Worm (Caenorhabditis elegans) whole organism, L3 larva: ENCODE measurements around the gene F42C5.9.

Experiments
- ZK546.5 ChIP-seq: sonication (generic microtip); optimal IDR thresholded peaks from 2 replicates; lab custom pipeline; 2017; ENCODE audit warnings: missing biosample characterization, missing genetic modification characterization
- ama-1 ChIP-seq: fragments of 150-350 bp; optimal IDR thresholded peaks from 2 replicates; lab custom pipeline; 2018
- ceh-16 ChIP-seq: sonication (generic microtip); optimal IDR thresholded peaks from 2 replicates; lab custom pipeline; 2017; ENCODE audit warnings: missing biosample characterization, missing genetic modification characterization
- ceh-28 ChIP-seq: fragments of 150-350 bp; optimal IDR thresholded peaks from 2 replicates; lab custom pipeline; 2014; ENCODE audit warnings: missing biosample characterization, missing genetic modification reagents, missing genetic modification characterization
- ceh-82 ChIP-seq: fragments of 150-350 bp; optimal IDR thresholded peaks from 2 replicates; lab custom pipeline; 2014; ENCODE audit warnings: missing biosample characterization, missing genetic modification characterization
- ceh-9 ChIP-seq: sonication (generic microtip); optimal IDR thresholded peaks from 2 replicates; lab custom pipeline; 2018; ENCODE audit warnings: missing biosample characterization, missing genetic modification characterization
- daf-12 ChIP-seq: fragments of 150-350 bp; optimal IDR thresholded peaks from 2 replicates; lab custom pipeline; 2014; ENCODE audit warnings: missing biosample characterization, missing genetic modification reagents, missing genetic modification characterization
- egl-27 ChIP-seq: sonication (generic microtip); optimal IDR thresholded peaks from 4 replicates; lab custom pipeline; 2017; ENCODE audit warnings: missing biosample characterization, missing genetic modification reagents, missing genetic modification characterization
- egl-5 ChIP-seq: fragments of 150-350 bp; optimal IDR thresholded peaks from 2 replicates; lab custom pipeline; 2017; ENCODE audit warnings: missing biosample characterization, missing genetic modification reagents, missing genetic modification characterization, inconsistent platforms
- elt-1 ChIP-seq: fragments of 150-350 bp; optimal IDR thresholded peaks from 2 replicates; lab custom pipeline; 2014; ENCODE audit warnings: missing biosample characterization, missing genetic modification characterization
- elt-2 ChIP-seq: sonication (generic microtip); optimal IDR thresholded peaks from 2 replicates; lab custom pipeline; 2016; ENCODE audit warnings: missing genetic modification reagents, mild to moderate bottlenecking, missing genetic modification characterization, missing compliant biosample characterization
- elt-3 ChIP-seq, 3 experiments: fragments of 150-350 bp in 1 of 3; sonication (generic microtip) in 2 of 3; optimal IDR thresholded peaks; 2 replicates in 2 of 3; 4 replicates in 1 of 3; lab custom pipeline; 2014 to 2017; ENCODE audit warnings: missing biosample characterization in 3 of 3, missing genetic modification characterization in 3 of 3
- eor-1 ChIP-seq, 2 experiments: fragments of 150-350 bp; optimal IDR thresholded peaks; 2 replicates each; lab custom pipeline; 2014 to 2018; ENCODE audit warnings: missing biosample characterization in 2 of 2, missing genetic modification characterization in 2 of 2
- fkh-10 ChIP-seq: sonication (generic microtip); optimal IDR thresholded peaks from 2 replicates; lab custom pipeline; 2017; ENCODE audit warnings: missing biosample characterization, missing genetic modification reagents, missing genetic modification characterization
- fkh-2 ChIP-seq: fragments of 150-350 bp; optimal IDR thresholded peaks from 2 replicates; lab custom pipeline; 2014; ENCODE audit warnings: missing biosample characterization, missing genetic modification reagents, missing genetic modification characterization
- fos-1 ChIP-seq: fragments of 150-350 bp; optimal IDR thresholded peaks from 2 replicates; lab custom pipeline; 2014; ENCODE audit warnings: missing biosample characterization, missing genetic modification characterization
- hmg-11 ChIP-seq: sonication (generic microtip); optimal IDR thresholded peaks from 2 replicates; lab custom pipeline; 2016; ENCODE audit warnings: missing genetic modification characterization, missing compliant biosample characterization
- jun-1 ChIP-seq: fragments of 150-350 bp; optimal IDR thresholded peaks from 2 replicates; lab custom pipeline; 2014; ENCODE audit warnings: missing biosample characterization, missing genetic modification reagents, missing genetic modification characterization
- lin-15B ChIP-seq: fragments of 150-350 bp; optimal IDR thresholded peaks from 2 replicates; lab custom pipeline; 2014; ENCODE audit warnings: missing biosample characterization, missing genetic modification characterization
- lin-39 ChIP-seq: fragments of 150-350 bp; optimal IDR thresholded peaks from 2 replicates; lab custom pipeline; 2018; ENCODE audit warnings: missing biosample characterization, missing genetic modification reagents, missing genetic modification characterization
- lsy-12 ChIP-seq: sonication (generic microtip); optimal IDR thresholded peaks from 2 replicates; lab custom pipeline; 2016; ENCODE audit warnings: mild to moderate bottlenecking, missing genetic modification characterization, missing compliant biosample characterization
- mdl-1 ChIP-seq: fragments of 150-350 bp; optimal IDR thresholded peaks from 2 replicates; lab custom pipeline; 2014; ENCODE audit warnings: missing biosample characterization, missing genetic modification characterization
- mml-1 ChIP-seq: fragments of 150-350 bp; sonication (generic microtip); optimal IDR thresholded peaks from 3 replicates; lab custom pipeline; 2014; ENCODE audit warnings: missing biosample characterization, missing genetic modification characterization
- nfya-1 ChIP-seq: sonication (generic microtip); optimal IDR thresholded peaks from 2 replicates; lab custom pipeline; 2017; ENCODE audit warnings: missing genetic modification characterization, mild to moderate bottlenecking, missing compliant biosample characterization, antibody characterized with exemption, moderate library complexity; ENCODE audit not compliant: insufficient read depth
- nhr-11 ChIP-seq: fragments of 150-350 bp; optimal IDR thresholded peaks from 2 replicates; lab custom pipeline; 2014; ENCODE audit warnings: missing biosample characterization, missing genetic modification characterization
- nhr-12 ChIP-seq: fragments of 150-350 bp; optimal IDR thresholded peaks from 2 replicates; lab custom pipeline; 2014; ENCODE audit warnings: missing biosample characterization, missing genetic modification characterization
- nhr-23 ChIP-seq: fragments of 150-350 bp; optimal IDR thresholded peaks from 2 replicates; lab custom pipeline; 2014; ENCODE audit warnings: missing biosample characterization, missing genetic modification reagents, missing genetic modification characterization
- nhr-237 ChIP-seq: fragments of 150-350 bp; optimal IDR thresholded peaks from 2 replicates; lab custom pipeline; 2014; ENCODE audit warnings: missing biosample characterization, missing genetic modification characterization
- nhr-25 ChIP-seq: sonication (generic microtip); optimal IDR thresholded peaks from 2 replicates; lab custom pipeline; 2017; ENCODE audit warnings: missing biosample characterization, missing genetic modification characterization
- nhr-28 ChIP-seq: fragments of 150-350 bp; optimal IDR thresholded peaks from 2 replicates; lab custom pipeline; 2014; ENCODE audit warnings: missing biosample characterization, missing genetic modification characterization
- nhr-43 ChIP-seq: sonication (generic microtip); optimal IDR thresholded peaks from 2 replicates; lab custom pipeline; 2016; ENCODE audit warnings: mild to moderate bottlenecking, missing genetic modification characterization, missing compliant biosample characterization; ENCODE audit not compliant: poor library complexity, severe bottlenecking
- nhr-67 ChIP-seq: fragments of 150-350 bp; optimal IDR thresholded peaks from 2 replicates; lab custom pipeline; 2014; ENCODE audit warnings: missing biosample characterization, missing genetic modification characterization
- nhr-76 ChIP-seq: fragments of 150-350 bp; sonication (generic microtip); optimal IDR thresholded peaks from 5 replicates; lab custom pipeline; 2014; ENCODE audit warnings: missing biosample characterization, missing genetic modification characterization
- nhr-77 ChIP-seq: fragments of 150-350 bp; optimal IDR thresholded peaks from 2 replicates; lab custom pipeline; 2014; ENCODE audit warnings: missing biosample characterization, missing genetic modification characterization
- pha-4 ChIP-seq: fragments of 150-350 bp; optimal IDR thresholded peaks from 2 replicates; lab custom pipeline; 2014; ENCODE audit warnings: missing biosample characterization, missing genetic modification reagents, missing genetic modification characterization
- pqm-1 ChIP-seq: fragments of 150-350 bp; optimal IDR thresholded peaks from 2 replicates; lab custom pipeline; 2017; ENCODE audit warnings: missing biosample characterization, missing genetic modification characterization, inconsistent platforms
- sea-2 ChIP-seq: fragments of 150-350 bp; sonication (generic microtip); optimal IDR thresholded peaks from 4 replicates; lab custom pipeline; 2014; ENCODE audit warnings: missing biosample characterization, missing genetic modification reagents, missing genetic modification characterization
- skn-1 ChIP-seq: fragments of 150-350 bp; optimal IDR thresholded peaks from 2 replicates; lab custom pipeline; 2014; ENCODE audit warnings: missing biosample characterization, missing genetic modification characterization
- snpc-4 ChIP-seq: fragments of 150-350 bp; optimal IDR thresholded peaks from 2 replicates; lab custom pipeline; 2014; ENCODE audit warnings: missing biosample characterization, missing genetic modification characterization
- unc-39 ChIP-seq: sonication (generic microtip); optimal IDR thresholded peaks from 4 replicates; lab custom pipeline; 2017; ENCODE audit warnings: missing biosample characterization, missing genetic modification characterization
- unc-62 ChIP-seq: fragments of 150-350 bp; sonication (generic microtip); optimal IDR thresholded peaks from 4 replicates; lab custom pipeline; 2014; ENCODE audit warnings: missing biosample characterization, missing genetic modification reagents, missing genetic modification characterization
- zag-1 ChIP-seq: fragments of 150-350 bp; optimal IDR thresholded peaks from 2 replicates; lab custom pipeline; 2014; ENCODE audit warnings: missing biosample characterization, missing genetic modification characterization
- ztf-11 ChIP-seq: fragments of 150-350 bp; optimal IDR thresholded peaks from 2 replicates; lab custom pipeline; 2014; ENCODE audit warnings: missing biosample characterization, missing genetic modification characterization
- ztf-4 ChIP-seq: fragments of 150-350 bp; optimal IDR thresholded peaks from 2 replicates; lab custom pipeline; 2014; ENCODE audit warnings: missing biosample characterization, missing genetic modification characterization

F42C5.9 gene

DNA sequence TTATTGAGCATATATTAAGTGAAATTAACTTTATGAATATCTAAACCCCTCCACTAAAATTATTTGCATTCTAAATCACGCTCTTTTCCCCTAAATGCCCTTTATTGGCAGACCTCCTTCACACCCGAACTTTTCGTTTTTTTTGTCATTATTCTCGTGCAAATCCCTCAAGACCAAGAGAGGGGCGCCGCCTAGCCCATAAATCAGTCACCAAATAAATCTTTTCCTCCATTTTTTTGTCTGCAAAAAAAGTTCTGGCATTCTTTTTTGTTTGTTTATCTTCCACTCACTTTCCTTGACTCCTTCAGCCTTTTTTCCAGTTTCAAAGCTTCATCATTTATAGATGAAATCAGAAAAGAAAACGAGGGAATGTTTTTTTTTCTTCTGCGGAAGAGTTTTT is 2.0 kb upstream of the F42C5.9 start:
- TF ChIP-seq lin-39 (tag; lab: Kevin White, UChicago) (peak; percentile 50), ceh-16 (tag; lab: Kevin White, UChicago) (no peak), ceh-9 (no peak), elt-1 (tag; lab: Kevin White, UChicago) (peak; percentile 73), egl-5 (peak; percentile 6)

DNA sequence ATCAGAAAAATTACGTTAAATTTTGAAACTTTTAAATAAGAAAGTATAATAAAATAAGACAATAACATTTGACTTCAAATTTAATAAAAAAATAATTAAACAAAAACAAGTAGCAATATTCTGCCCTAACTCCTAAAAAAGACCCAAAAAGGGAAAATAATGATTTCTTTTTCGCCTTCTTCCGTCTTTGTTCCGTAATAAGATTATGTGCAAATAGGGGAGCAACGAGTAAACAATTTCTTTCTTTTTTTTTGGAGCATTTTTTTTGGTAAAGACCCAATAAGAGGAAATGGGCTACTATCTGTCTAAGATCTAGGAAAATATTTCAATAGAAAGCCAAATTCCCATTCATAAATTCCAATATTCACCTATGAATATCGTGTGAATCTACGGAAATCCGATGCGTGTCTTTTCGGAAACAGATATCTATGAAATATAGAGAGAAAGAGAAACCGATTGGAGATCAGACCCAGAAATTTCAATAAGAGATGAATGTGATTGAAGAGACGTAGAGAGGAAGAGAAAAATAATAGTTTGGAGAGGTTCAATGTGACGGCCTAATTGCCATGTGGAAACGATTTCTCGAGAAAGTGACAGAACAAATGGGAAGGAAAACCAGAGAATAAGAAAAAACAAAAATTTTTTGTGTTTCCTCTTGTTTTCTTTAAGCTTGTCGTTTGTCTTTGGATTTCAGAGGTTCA is 1.1 kb upstream of the F42C5.9 start:
- TF ChIP-seq lsy-12: no peak
- TF ChIP-seq mml-1 (tag; lab: Kevin White, UChicago): no peak
- TF ChIP-seq ceh-82 (tag; lab: Kevin White, UChicago): no peak
- no peak for TF ChIP-seq nhr-28
- TF ChIP-seq ceh-16 (tag; lab: Kevin White, UChicago): no peak
- no peak for TF ChIP-seq ztf-11 (tag; lab: Kevin White, UChicago)
- no peak for TF ChIP-seq nhr-237 (tag; lab: Kevin White, UChicago)
- TF ChIP-seq nhr-11 (tag; lab: Kevin White, UChicago): no peak
- TF ChIP-seq ama-1: no peak
- no peak for TF ChIP-seq eor-1 (tag; optimal IDR thresholded peaks at IDR 0.05; lab: Kevin White, UChicago)
- no peak for TF ChIP-seq unc-39 (tag; lab: Kevin White, UChicago)
- peak; percentile 13 for TF ChIP-seq hmg-11 (tag; lab: Kevin White, UChicago)
- no peak for TF ChIP-seq lin-39 (tag; lab: Kevin White, UChicago)
- TF ChIP-seq nhr-25 (tag; lab: Kevin White, UChicago): peak; percentile 6
- TF ChIP-seq fkh-10: no peak
- TF ChIP-seq nhr-77 (tag; lab: Kevin White, UChicago): no peak
- TF ChIP-seq lin-15B (tag; lab: Kevin White, UChicago): no peak
- TF ChIP-seq nhr-23 (tag; lab: Kevin White, UChicago): peak; percentile 42
- no peak for TF ChIP-seq pqm-1 (tag; lab: Kevin White, UChicago)
- no peak for TF ChIP-seq nhr-43 (tag; lab: Kevin White, UChicago)
- no peak for TF ChIP-seq elt-2 (tag; lab: Kevin White, UChicago)
- TF ChIP-seq elt-1 (tag; lab: Kevin White, UChicago): no peak
- TF ChIP-seq nhr-76 (tag; lab: Kevin White, UChicago): no peak
- no peak for TF ChIP-seq fos-1 (tag; lab: Kevin White, UChicago)
- peak; percentile 7 for TF ChIP-seq ceh-28 (tag; lab: Kevin White, UChicago)
- peak; percentile 2 for TF ChIP-seq pha-4 (tag; lab: Kevin White, UChicago)

ce11 chrIV:7313962-7314361 is 2.9 kb downstream of the F42C5.9 start:
- TF ChIP-seq nhr-28 (no peak), nhr-43 (tag; lab: Kevin White, UChicago) (peak; percentile 25), skn-1 (tag; lab: Kevin White, UChicago) (peak; percentile 30), fkh-10 (no peak), nhr-67 (tag; lab: Kevin White, UChicago) (no peak), elt-1 (tag; lab: Kevin White, UChicago) (no peak), ztf-4 (tag; lab: Kevin White, UChicago) (no peak), nhr-25 (tag; lab: Kevin White, UChicago) (peak; percentile 48), nhr-237 (tag; lab: Kevin White, UChicago) (no peak), fkh-2 (no peak), hmg-11 (tag; lab: Kevin White, UChicago) (peak; percentile 85), mdl-1 (tag; lab: Kevin White, UChicago) (no peak), elt-2 (tag; lab: Kevin White, UChicago) (peak; percentile 34), unc-39 (tag; lab: Kevin White, UChicago) (no peak), lsy-12 (no peak), eor-1 (tag; optimal IDR thresholded peaks at IDR 0.05; lab: Kevin White, UChicago) (no peak), jun-1 (tag; lab: Kevin White, UChicago) (no peak), unc-62 (GFP tag; lab: Kevin White, UChicago) (no peak), ceh-82 (tag; lab: Kevin White, UChicago) (no peak), ztf-11 (tag; lab: Kevin White, UChicago) (no peak), sea-2 (GFP tag; lab: Kevin White, UChicago) (no peak), ama-1 (peak; percentile 36), zag-1 (tag; lab: Kevin White, UChicago) (no peak), ZK546.5 (tag; lab: Kevin White, UChicago) (no peak), lin-39 (tag; lab: Kevin White, UChicago) (peak; percentile 38), egl-27 (tag; lab: Kevin White, UChicago) (no peak), snpc-4 (tag; lab: Kevin White, UChicago) (peak; percentile 80), mml-1 (tag; lab: Kevin White, UChicago) (no peak), nhr-76 (tag; lab: Kevin White, UChicago) (no peak), nhr-12 (tag; lab: Kevin White, UChicago) (no peak), pqm-1 (tag; lab: Kevin White, UChicago) (peak; percentile 27), pha-4 (tag; lab: Kevin White, UChicago) (peak; percentile 92), nhr-77 (tag; lab: Kevin White, UChicago) (no peak), elt-3 (tag; optimal IDR thresholded peaks at IDR 0.05; lab: Kevin White, UChicago) (no peak), fos-1 (tag; lab: Kevin White, UChicago) (no peak), lin-15B (tag; lab: Kevin White, UChicago) (peak; percentile 43), egl-5 (peak; percentile 67), ceh-28 (tag; lab: Kevin White, UChicago) (peak; percentile 12), daf-12 (tag; lab: Kevin White, UChicago) (no peak), ceh-16 (tag; lab: Kevin White, UChicago) (no peak), nfya-1 (tag; lab: Kevin White, UChicago) (peak; percentile 77), ceh-9 (no peak)
